Worm (Caenorhabditis elegans) whole organism, L2 larva: ENCODE measurements around the gene sre-13.

Source experiments
- R02D3.7 ChIP-seq: fragments of 150-350 bp; optimal IDR thresholded peaks from 2 replicates; lab custom pipeline; 2014; ENCODE audit warnings: missing biosample characterization, missing genetic modification characterization
- ama-1 ChIP-seq: fragments of 150-350 bp; optimal IDR thresholded peaks from 2 replicates; lab custom pipeline; 2018; ENCODE audit warnings: inconsistent platforms
- blmp-1 ChIP-seq: sonication (generic microtip); optimal IDR thresholded peaks from 2 replicates; lab custom pipeline; 2017; ENCODE audit warnings: missing genetic modification characterization, mild to moderate bottlenecking, missing compliant biosample characterization, antibody characterized with exemption, moderate library complexity; ENCODE audit not compliant: insufficient read depth
- lin-39 ChIP-seq: fragments of 150-350 bp; optimal IDR thresholded peaks from 2 replicates; lab custom pipeline; 2014; ENCODE audit warnings: missing biosample characterization, missing genetic modification reagents, missing genetic modification characterization
- nhr-6 ChIP-seq: fragments of 150-350 bp; optimal IDR thresholded peaks from 2 replicates; lab custom pipeline; 2014; ENCODE audit warnings: missing biosample characterization, missing genetic modification characterization
- nhr-77 ChIP-seq: fragments of 150-350 bp; optimal IDR thresholded peaks from 2 replicates; lab custom pipeline; 2014; ENCODE audit warnings: missing biosample characterization, missing genetic modification characterization

- TF ChIP-seq R02D3.7 (tag; lab: Kevin White, UChicago) (no peak), ama-1 (lab: Kevin White, UChicago) (no peak), lin-39 (tag; lab: Kevin White, UChicago) (no peak), blmp-1 (tag; lab: Kevin White, UChicago) (no peak), nhr-77 (tag; lab: Kevin White, UChicago) (no peak), nhr-6 (tag; lab: Kevin White, UChicago) (no peak)
Measured at ce11 chrII:14606172-14606571, 30.5 kb downstream of the sre-13 start, which contains the start of gene arl-3.
